Worm (Caenorhabditis elegans): ENCODE results near the gene C25H3.15.

C25H3.15 gene

DNA sequence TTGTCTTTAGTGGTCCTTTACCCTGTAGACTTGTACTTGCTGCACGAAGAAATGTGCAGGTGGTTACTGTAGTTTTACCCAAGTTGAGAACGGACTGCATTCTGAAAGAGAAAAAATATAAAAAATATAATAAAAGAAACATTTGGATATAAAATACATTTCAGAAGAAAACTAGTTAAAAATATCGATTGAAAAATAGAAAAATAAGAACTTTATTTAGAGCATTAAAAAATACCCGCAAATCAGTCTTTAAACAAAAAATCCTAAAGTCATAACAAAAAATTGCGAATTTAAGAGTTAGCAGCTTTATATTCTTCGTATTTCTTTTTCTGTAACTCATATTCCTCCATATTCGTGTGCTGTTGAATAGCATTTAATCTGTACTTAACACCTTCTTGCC is 3.7 kb downstream of the C25H3.15 start, which contains the start of gene C25H3.7:
TSS of gene C25H3.7 (minus strand) at position 101 of the 400 bp plus-strand sequence.
- no peak for TF ChIP-seq ztf-7 (tag; optimal IDR thresholded peaks at IDR 0.05)
- TF ChIP-seq ceh-82 (tag; optimal IDR thresholded peaks at IDR 0.05) = no peak
- peak; percentile 50 for TF ChIP-seq aha-1 (tag)

DNA sequence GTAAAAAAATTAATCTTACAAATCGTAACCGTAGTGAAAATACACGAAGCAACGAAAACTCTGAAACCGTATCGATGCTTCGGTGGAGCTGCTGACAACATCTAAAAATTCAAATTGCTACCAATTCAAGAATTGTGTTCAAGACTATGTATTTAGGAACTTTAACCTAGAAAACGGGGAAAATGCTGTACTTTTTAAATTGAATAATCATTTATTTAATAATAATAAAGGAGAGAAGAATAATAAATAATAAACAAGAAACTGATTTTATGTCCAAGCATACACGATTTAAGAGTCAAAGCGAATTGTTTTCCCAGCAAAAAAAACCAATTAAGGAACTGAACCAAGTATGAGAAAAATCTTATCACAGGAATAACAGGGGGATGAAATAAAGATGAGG is 4.5 kb downstream of the C25H3.15 start, which contains the start of gene C25H3.17:
TSS of gene C25H3.17 (minus strand) at position 101 of the 400 bp plus-strand sequence.
- TF ChIP-seq aha-1 (tag) (no peak), ceh-82 (tag; optimal IDR thresholded peaks at IDR 0.05) (no peak), nhr-48 (tag; optimal IDR thresholded peaks at IDR 0.05) (no peak), nhr-42 (GFP tag; IDR thresholded peaks at IDR 0.05) (no peak), F37D6.2 (tag; optimal IDR thresholded peaks at IDR 0.05) (no peak), attf-4 (tag; optimal IDR thresholded peaks at IDR 0.05) (no peak)

DNA sequence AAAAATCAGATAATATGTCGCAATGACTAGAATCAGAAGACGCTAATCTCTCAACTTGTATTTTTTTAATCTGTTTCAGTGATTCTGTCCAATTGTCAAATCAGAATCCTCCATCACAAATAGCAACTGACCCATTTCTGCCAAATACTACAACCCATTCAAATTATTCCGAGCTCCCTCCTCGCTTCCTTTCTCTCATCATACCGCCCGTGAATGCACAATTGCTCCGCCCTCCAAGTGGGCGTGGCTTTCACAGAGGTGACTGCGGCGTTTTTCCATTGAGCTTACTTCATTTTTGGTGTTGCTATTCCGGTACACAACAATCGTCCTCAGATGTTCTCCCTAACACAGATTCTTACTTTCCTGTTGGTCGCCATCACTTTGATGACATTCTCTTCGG is 15.6 kb downstream of the C25H3.15 start, which contains the start of gene flp-27:
TSS of gene flp-27 (plus strand) at position 301 of the 400 bp plus-strand sequence.
- TF ChIP-seq saeg-2 (GFP tag; IDR thresholded peaks at IDR 0.05) (no peak), R02D3.7 (tag; optimal IDR thresholded peaks at IDR 0.05) (no peak), lin-38 (GFP tag; IDR thresholded peaks at IDR 0.05) (no peak), unc-130 (GFP tag; optimal IDR thresholded peaks at IDR 0.05) (no peak), Y48G9A.11 (GFP tag; IDR thresholded peaks at IDR 0.05) (no peak), mes-2 (tag; optimal IDR thresholded peaks at IDR 0.05; ENCODE audit: poor library complexity, severe bottlenecking) (no peak), ama-1 (optimal IDR thresholded peaks at IDR 0.05) (no peak), nhr-10 (tag; optimal IDR thresholded peaks at IDR 0.05) (no peak), sdz-12 (GFP tag; optimal IDR thresholded peaks at IDR 0.05) (no peak), zag-1 (tag; optimal IDR thresholded peaks at IDR 0.05) (no peak), pqm-1 (tag; optimal IDR thresholded peaks at IDR 0.05) (no peak), F26F4.8 (GFP tag; conservative IDR thresholded peaks at IDR 0.05) (no peak), fkh-10 (GFP tag; optimal IDR thresholded peaks at IDR 0.05) (no peak), ZK337.2 (GFP tag; IDR thresholded peaks at IDR 0.05) (no peak), spr-1 (tag; optimal IDR thresholded peaks at IDR 0.05) (no peak)

DNA sequence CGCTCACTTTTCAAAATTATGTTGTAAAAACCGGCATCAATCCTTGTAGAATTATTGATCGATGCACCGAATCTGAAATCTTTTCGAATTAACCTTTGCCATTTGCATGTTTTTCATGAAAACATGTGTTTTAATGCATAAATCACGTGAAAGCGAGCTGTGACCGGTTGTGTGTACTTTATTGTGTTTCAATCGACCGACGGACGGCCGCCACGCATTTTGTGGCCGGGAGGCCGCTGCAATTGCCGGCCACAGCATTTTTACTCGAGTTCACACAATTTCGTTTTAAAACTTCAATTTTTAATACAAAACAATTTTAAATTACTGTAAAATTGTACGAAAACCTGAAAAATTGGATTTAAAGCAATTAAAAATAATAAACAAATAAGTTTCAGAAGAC is 23.8 kb downstream of the C25H3.15 start, which contains the start of gene C25H3.11:
TSS of gene C25H3.11 (minus strand) at position 82 of the 400 bp plus-strand sequence.
- TF ChIP-seq nhr-11 (tag; optimal IDR thresholded peaks at IDR 0.05) (no peak), ZK337.2 (GFP tag; IDR thresholded peaks at IDR 0.05) (no peak), spr-1 (tag; optimal IDR thresholded peaks at IDR 0.05) (peak; percentile 28), snpc-4 (tag; optimal IDR thresholded peaks at IDR 0.05) (no peak), F26F4.8 (GFP tag; conservative IDR thresholded peaks at IDR 0.05) (no peak), dmd-8 (GFP tag; IDR thresholded peaks at IDR 0.05) (no peak), skn-1 (tag; optimal IDR thresholded peaks at IDR 0.05) (no peak), nhr-6 (tag; optimal IDR thresholded peaks at IDR 0.05) (no peak), sdz-12 (GFP tag; optimal IDR thresholded peaks at IDR 0.05) (no peak), zfp-2 (tag; optimal IDR thresholded peaks at IDR 0.05) (no peak), nhr-28 (tag; optimal IDR thresholded peaks at IDR 0.05) (peak; percentile 49), egl-43 (GFP tag; IDR thresholded peaks at IDR 0.05) (0 out of 2 replicates have a peak, but pooled peaks have one; percentile 55), php-3 (GFP tag; IDR thresholded peaks at IDR 0.05) (0 out of 2 replicates have a peak, but pooled peaks have one; percentile 32), lim-7 (GFP tag; IDR thresholded peaks at IDR 0.05) (no peak), rbr-2 (tag; optimal IDR thresholded peaks at IDR 0.05) (no peak), nhr-77 (tag; optimal IDR thresholded peaks at IDR 0.05) (peak; percentile 37), dpl-1 (GFP tag; optimal IDR thresholded peaks at IDR 0.05) (no peak), F49E8.2 (tag; optimal IDR thresholded peaks at IDR 0.05; ENCODE audit: borderline replicate concordance) (no peak), nhr-41 (GFP tag; IDR thresholded peaks at IDR 0.05) (no peak; the same call in 1 of the 2 replicates), hif-1 (tag; optimal IDR thresholded peaks at IDR 0.05) (peak in 1 of 2 experiments; percentile 52), gei-8 (GFP tag; optimal IDR thresholded peaks at IDR 0.05) (no peak), dmd-6 (GFP tag; IDR thresholded peaks at IDR 0.05) (peak; percentile 49; the same call in 1 of the 2 replicates), duxl-1 (tag; optimal IDR thresholded peaks at IDR 0.05; ENCODE audit: poor library complexity) (no peak), nhr-237 (tag; optimal IDR thresholded peaks at IDR 0.05) (no peak), zip-2 (tag; optimal IDR thresholded peaks at IDR 0.05) (no peak), arid-1 (GFP tag; conservative IDR thresholded peaks at IDR 0.05) (0 out of 2 replicates have a peak, but pooled peaks have one; percentile 24), mxl-2 (GFP tag; conservative IDR thresholded peaks at IDR 0.05) (no peak), ZK546.5 (tag; optimal IDR thresholded peaks at IDR 0.05) (no peak), mep-1 (tag; optimal IDR thresholded peaks at IDR 0.05) (peak; percentile 47), ceh-44 (GFP tag; IDR thresholded peaks at IDR 0.05) (no peak)
